Fruit fly (Drosophila melanogaster): ENCODE results near the gene CG15142.
A peak's percentile ranks its signal among the peaks of the same experiment; 100 is the strongest.

The CG15142 gene

DNA sequence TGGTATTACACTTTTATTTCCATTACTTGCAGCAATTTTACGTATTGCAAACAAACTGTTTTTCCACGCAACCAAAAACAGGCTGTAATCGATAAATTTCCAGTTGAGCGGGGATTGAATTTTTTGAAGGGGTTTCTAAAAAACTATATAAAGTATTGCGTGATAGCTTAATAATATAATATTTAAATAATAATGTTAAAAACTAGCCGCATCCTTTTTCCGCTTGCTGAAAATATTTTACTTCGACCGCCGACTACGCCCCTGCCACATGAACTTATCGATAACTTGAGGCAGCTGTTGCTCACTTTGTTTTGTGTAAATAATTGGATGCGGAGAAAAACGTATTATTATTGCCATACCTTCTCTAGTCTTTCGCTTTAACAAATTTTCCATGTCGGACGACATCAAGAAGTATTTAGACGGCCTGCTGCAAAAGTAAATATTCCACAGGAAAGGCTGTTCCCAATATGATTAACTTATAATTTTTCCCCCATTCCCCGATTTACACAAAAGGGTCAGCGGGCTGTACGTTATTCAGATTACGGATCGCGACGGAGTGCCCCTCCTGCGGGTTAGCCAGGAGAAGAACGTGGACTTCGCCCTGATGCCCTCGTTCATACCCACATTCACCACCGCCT is 17.6 kb downstream of the CG15142 start, which contains the start of the genes fws and Lamtor3:
Gene fws, minus strand, starts transcription at position 87 of the 638 bp plus-strand sequence.
Gene Lamtor3, plus strand, starts transcription at position 289 of the 638 bp plus-strand sequence.
- peak; percentile 96 for TF ChIP-seq CG17801 (GFP tag; optimal IDR thresholded peaks at IDR 0.05; ENCODE audit: partially characterized antibody)

DNA sequence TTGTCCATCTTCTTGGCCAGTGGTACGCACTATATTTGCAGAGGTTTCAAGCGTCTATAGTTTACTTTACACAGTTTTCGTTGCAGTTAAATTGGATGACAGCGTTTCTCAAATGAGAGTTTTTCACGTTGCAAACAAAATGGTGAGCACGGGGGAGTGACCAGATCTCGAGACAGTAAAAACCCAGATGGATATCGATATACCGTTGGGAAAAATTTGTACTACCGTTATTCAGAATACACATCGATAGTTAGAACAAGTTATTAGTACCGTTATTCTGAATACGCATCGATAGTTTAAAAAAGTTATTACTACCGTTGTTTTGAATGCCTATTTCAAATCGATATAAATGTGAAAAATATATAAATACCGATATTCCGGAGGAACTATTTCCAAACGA is 20.9 kb downstream of the CG15142 start, which contains the start of gene cass:
Gene cass, minus strand, starts transcription at position 179 of the 400 bp plus-strand sequence.
- peak; percentile 15 for TF ChIP-seq CG17801 (GFP tag; optimal IDR thresholded peaks at IDR 0.05; ENCODE audit: partially characterized antibody)

DNA sequence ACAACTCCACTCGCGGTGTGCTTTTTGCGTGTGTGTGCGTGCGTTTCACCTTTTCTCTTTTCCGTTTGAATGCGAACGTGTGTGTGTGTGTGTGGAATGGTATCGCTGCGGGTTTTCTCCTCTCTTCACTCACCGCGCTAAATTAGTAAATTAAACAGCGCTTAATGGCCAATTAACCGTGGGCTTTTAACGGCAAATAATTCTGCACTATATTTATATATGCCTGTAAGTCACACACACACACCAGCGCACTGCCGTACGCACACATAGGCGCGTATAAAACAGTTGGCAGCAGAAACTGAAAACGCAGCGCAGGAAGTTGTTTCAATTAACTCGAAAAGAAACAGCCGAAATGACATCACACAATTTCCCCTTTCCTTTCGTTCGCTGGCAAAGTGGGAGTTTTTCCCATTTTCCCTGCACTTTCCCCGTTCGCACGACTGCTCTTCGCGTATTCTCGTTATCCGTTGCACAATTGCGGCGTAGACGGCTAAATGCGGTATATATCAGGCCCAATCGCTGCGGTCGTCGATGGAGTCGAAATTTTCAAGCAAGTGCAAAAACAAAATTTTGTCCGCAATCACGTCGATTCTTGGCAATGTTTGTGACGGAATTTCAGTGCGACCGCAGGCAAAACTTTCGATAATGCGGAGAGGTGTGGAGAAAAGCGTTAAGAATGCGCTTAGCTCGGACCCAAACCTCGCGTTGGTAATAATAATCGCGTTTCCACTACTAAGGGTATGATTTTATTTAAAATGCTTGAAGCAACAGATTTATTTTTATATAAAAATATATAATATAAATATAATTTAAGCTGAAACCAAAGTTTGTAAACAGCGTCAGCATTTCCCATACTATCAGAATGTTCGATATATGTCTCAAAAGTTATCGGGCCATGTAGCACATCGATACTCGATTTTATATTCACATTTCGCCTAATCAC is 25.8 kb downstream of the CG15142 start, which contains the start of gene BicD:
Gene BicD, minus strand, starts transcription at position 634 of the 943 bp plus-strand sequence.
- TF ChIP-seq CG17801 (GFP tag; optimal IDR thresholded peaks at IDR 0.05; ENCODE audit: partially characterized antibody) = no peak

DNA sequence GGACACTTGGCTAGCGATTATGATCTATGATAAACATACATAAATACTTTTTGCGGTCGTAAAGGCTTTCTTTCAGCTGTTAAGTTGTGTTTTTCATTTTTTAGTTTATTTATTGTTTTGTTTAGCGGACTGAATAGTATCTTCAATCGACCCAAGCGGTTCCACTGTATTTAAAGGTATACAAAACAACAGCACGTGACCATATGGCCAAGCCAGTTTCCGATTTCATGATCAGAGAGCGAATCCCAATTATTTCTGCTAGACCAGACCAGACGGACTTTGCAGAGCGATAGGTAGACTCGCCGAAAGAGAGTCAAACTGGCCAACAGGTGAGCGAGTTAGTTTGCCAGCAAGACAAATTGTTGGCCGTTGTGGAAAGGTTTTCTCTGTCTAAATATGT is 27.1 kb downstream of the CG15142 start, which contains the start of gene Sgt:
Gene Sgt, plus strand, starts transcription at position 80 of the 400 bp plus-strand sequence.
- no peak for TF ChIP-seq CG17801 (GFP tag; optimal IDR thresholded peaks at IDR 0.05; ENCODE audit: partially characterized antibody)

DNA sequence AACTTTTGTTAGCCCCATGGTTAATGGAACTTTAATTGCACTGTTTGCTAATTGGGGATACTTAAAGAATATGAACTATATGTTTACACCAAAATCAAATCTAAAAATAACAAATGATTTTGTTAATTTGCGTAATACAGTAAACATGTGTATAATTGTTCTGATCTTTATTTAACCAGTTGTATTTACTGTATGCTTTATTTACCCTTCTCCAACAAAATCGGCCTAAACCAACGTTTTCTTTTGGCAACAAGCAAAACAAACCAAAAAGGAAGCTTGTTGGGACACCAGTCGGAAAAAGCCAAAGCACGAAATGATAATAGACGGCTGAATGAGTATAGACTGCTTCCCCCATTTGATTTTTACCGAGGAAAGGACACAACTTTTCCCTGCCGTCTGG is 28.0 kb downstream of the CG15142 start:
- no peak for TF ChIP-seq CG17801 (GFP tag; optimal IDR thresholded peaks at IDR 0.05; ENCODE audit: partially characterized antibody)

DNA sequence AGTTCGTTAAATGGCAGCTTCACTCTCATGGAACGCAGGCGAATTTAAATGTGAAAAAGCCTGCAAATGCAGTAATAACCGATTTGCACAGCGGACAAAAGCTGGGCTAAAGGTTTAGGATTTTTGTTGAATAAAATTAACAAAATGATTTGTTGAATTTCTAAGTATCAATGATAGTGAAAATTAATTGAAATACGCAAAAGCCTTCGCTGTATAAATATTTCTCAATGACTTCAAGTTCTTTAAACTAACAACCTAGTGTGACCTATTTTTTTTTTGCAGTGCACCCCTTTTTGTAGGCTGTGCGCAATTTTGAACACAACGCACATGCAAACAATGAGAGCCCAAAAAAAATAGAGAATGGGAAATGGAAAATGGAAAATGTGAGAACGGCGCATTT is 31.7 kb downstream of the CG15142 start:
- TF ChIP-seq CG17801 (GFP tag; optimal IDR thresholded peaks at IDR 0.05; ENCODE audit: partially characterized antibody) = no peak

DNA sequence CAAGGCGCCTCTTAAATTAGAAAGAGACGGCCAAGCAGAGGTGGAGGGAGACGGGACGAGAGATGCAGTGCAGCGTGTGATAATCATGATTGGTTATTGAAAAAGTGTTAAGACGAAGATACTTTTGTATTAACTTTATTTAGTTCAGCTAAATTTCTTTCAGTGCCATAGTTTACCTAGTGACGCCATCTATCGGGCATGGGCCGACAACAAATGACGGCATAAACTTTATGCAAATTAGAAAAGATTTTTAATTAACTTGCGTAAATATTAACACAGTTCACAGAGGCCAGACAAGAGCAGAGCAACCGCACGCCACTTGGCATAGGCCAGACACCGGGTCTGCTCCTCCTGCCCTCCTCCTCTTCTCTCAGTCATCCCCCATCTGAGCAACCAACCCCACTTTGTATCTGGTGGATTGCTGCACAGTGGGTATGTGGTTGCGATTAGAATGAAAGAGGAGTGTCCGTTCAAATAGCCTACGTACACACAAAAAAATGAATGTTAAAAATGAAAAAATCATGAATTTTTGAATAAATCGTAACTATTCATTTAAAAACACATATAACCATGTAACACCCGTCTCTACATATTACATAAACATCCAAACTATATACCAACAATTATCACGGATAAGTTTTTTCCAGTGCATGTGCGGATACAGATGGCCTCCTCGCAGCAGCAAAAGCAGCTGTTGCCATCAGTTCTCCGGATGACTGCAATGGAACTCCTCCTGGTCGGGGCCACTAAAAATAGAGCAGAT is 32.5 kb downstream of the CG15142 start:
- no peak for TF ChIP-seq CG17801 (GFP tag; optimal IDR thresholded peaks at IDR 0.05; ENCODE audit: partially characterized antibody)

DNA sequence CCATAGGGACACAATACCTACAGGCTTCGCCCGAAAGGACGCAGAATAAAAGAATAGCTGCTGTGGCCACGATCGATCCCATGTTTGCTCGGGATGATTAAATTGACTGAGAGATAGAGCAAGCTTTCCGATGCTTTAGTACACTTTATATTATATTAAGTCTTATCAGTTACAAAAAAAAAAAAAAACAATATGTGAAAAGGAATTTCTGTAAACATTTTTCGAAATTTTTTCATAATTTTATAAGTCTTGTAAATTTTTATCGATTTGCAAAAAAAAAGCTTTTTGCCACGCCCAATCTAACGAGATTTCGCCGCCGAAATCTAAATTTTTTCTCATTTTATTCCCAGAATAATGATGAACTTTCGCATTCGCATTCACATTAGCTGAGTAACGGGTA is 40.7 kb downstream of the CG15142 start, which contains the start of gene CG18563:
Gene CG18563, minus strand, starts transcription at position 101 of the 400 bp plus-strand sequence.
- TF ChIP-seq CG17801 (GFP tag; optimal IDR thresholded peaks at IDR 0.05; ENCODE audit: partially characterized antibody) = no peak

DNA sequence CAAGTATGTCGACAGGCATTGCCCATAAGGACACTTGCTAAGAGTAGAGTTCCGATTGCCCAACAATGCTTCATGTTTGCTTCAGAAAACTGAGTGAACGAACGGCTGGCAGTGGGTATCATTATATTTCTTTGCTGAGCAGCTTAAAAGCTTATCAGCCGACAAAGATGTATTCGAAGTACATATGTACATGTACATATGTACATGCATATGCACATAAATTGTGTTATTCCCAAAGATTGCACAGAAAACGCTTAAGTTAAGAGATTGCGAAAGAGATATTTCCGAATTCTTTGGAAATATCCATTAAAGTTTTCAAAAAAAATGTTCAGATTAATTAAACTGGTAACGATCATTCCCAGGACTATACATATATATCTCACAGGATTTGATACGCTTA is 42.8 kb downstream of the CG15142 start, which contains the start of gene SPH93:
Gene SPH93, minus strand, starts transcription at position 101 of the 400 bp plus-strand sequence.
- no peak for TF ChIP-seq CG17801 (GFP tag; optimal IDR thresholded peaks at IDR 0.05; ENCODE audit: partially characterized antibody)

DNA sequence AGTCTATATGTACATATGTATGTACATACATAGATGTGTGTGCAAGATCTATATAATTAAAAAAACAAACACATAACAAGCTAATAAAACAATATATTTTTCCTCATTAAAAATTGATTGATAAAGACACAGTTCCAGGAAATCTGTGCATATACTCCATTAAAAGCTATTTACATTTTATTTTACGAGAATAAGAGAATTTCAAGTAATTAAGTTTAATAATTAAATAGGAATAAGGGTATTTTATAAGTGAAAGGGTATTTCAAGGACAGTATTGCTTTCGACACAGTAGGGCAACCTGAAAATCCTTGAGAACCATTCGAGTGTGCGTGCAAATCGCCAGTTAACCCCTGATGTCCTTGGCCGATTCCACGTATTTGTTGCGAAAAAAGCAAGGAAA is 46.0 kb downstream of the CG15142 start, which contains the start of gene CG5050:
Gene CG5050, plus strand, starts transcription at position 301 of the 400 bp plus-strand sequence.
- no peak for TF ChIP-seq CG17801 (GFP tag; optimal IDR thresholded peaks at IDR 0.05; ENCODE audit: partially characterized antibody)

DNA sequence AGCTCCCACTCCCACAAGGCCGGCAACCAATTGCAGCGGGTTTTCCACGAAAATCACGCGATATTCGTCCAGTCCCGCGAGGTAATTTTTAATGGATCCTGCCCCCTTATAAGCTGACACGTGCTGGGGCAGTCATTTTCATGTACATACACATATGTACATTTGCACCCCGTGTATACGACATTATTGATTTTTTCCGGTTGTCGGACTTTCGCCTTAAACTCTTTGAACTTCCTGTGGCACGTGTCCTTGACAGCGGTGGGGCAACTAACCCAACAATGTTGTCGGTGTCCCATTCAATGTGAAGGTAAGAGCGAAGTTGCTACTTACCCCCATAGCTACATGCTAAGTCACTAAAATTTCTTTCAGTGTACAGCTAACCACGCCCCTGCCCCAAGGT is 46.5 kb downstream of the CG15142 start:
- no peak for TF ChIP-seq CG17801 (GFP tag; optimal IDR thresholded peaks at IDR 0.05; ENCODE audit: partially characterized antibody)

DNA sequence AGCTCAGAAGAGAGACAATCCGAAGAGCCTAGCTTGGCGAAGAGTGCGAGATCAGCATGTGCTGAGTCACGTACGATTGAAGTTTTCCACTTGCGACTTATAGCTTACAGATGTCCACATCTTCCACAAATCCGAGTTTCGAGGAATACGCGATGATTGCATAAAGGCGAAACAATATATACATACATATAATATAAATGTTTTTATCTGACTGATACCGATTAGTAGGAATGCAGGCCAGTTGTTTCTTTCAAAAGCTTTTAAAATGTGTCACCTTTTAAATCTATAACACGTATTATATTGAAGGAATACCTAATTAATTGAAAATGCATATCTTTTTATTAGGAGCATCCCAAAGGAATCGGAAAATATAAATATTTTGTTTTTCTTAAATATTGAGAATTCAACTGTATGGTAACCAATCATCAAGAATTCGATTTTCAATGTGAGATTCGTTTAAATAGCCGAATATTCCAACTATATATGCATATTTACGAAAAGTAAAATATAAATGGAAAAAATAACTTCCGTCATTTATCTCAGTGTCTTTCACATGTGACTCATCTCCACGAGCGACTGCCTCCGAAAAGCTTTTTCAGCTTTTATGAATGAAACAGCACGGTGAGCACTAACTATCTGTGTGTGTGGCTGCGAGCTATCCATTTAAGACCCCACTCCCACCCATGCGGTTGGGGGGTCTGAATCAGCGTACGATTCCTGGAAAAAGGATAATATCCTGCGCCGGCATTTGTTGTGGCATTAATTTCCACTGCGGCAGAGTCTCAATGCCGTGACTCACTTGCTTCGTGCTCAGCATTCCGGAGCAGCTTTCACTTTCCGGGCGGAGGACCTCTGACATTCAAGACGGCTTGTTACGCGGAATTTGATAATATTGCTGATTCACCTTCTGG is 47.9 kb downstream of the CG15142 start:
- TF ChIP-seq CG17801 (GFP tag; optimal IDR thresholded peaks at IDR 0.05; ENCODE audit: partially characterized antibody) = peak; percentile 19

DNA sequence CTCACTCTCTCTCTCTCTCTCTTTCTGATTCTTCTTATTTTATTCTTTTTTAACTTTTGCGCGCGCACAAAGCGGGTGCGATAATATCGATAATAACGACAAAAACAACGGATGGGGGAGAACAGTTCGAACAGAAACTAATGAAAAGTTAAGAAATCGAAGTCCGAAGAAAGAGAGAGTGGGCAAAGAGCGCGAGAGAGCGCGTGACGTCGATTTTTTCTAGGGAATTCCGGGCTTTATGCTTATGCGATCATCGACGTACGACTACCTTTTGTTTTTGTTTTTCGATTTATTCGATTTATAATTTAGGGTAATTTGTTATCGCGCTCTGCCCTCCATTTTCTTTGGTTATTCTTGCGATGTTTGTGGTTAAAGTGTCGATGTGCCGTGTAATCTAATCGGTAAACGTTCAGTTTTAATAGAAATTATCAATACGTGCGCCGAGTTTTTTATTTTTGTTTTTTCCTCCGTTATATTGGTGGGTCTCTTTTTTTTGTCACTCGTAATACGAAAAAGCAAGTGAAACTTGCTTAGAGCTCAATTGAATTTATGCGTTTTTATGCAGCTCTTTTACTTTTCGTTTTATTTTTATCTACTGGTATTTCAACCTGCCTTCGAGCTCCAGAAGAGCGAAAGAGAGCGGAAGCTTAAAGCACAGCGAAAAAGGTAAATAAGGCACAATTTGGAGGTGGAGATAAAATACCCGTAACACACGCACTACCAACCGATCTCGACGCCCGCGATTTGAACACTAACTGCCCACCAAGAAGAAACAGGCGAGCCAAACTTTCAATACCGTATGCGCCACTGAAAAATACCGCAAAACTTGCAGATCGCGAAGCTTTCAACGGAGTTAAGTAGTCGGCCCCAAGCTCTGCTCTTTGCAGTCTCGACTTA is 48.8 kb downstream of the CG15142 start, which contains the start of gene dl:
Gene dl, minus strand, starts transcription at position 757 of the 897 bp plus-strand sequence.
- TF ChIP-seq CG17801 (GFP tag; optimal IDR thresholded peaks at IDR 0.05; ENCODE audit: partially characterized antibody) = no peak

Measured in ovary, adult (tissue).